Fruit fly (Drosophila melanogaster) whole organism, embryonic: ENCODE data around the gene CG2617.

ENCODE experiments used
- Aef1 ChIP-seq: fragments of 200-800 bp; sonication (Bioruptor generic); IDR thresholded peaks from 3 replicates; pipeline ENCODE4 v1.3.6; 2022; ENCODE audit warnings: missing biosample characterization, missing genetic modification characterization
- CG11085 ChIP-seq: fragments of 200-800 bp; sonication (Bioruptor generic); IDR thresholded peaks from 2 replicates; pipeline ENCODE4 v1.3.6; 2022; ENCODE audit warnings: missing biosample characterization, missing genetic modification characterization
- CG12744 ChIP-seq: fragments of 200-800 bp; sonication (Bioruptor generic); optimal IDR thresholded peaks from 2 replicates; lab custom pipeline; 2016; ENCODE audit warnings: missing biosample characterization, missing genetic modification characterization
- CG13424 ChIP-seq: fragments of 200-800 bp; sonication (Bioruptor generic); optimal IDR thresholded peaks from 2 replicates; lab custom pipeline; 2019; ENCODE audit warnings: missing biosample characterization, mild to moderate bottlenecking, missing genetic modification characterization, moderate library complexity
- CG14050 ChIP-seq: fragments of 200-800 bp; sonication (Bioruptor generic); IDR thresholded peaks from 3 replicates; pipeline ENCODE4 v1.3.6; 2022; ENCODE audit warnings: missing biosample characterization, missing genetic modification characterization
- CG1603 ChIP-seq: fragments of 200-800 bp; sonication (Bioruptor generic); optimal IDR thresholded peaks from 2 replicates; lab custom pipeline; 2019; ENCODE audit warnings: missing biosample characterization, mild to moderate bottlenecking, missing genetic modification characterization, moderate library complexity
- CG1647 ChIP-seq: fragments of 200-800 bp; sonication (Bioruptor generic); optimal IDR thresholded peaks from 3 replicates; lab custom pipeline; 2016; ENCODE audit warnings: missing biosample characterization, missing genetic modification characterization
- CG17802 ChIP-seq: fragments of 200-800 bp; sonication (Bioruptor generic); optimal IDR thresholded peaks from 2 replicates; lab custom pipeline; 2018; ENCODE audit warnings: missing biosample characterization, mild to moderate bottlenecking, missing genetic modification characterization, moderate library complexity
- CG2199 ChIP-seq: fragments of 200-800 bp; sonication (Bioruptor generic); IDR thresholded peaks from 3 replicates; pipeline ENCODE4 v1.3.6; 2022; ENCODE audit warnings: missing biosample characterization, missing genetic modification characterization
- CG2202 ChIP-seq: fragments of 200-800 bp; sonication (Bioruptor generic); optimal IDR thresholded peaks from 2 replicates; lab custom pipeline; 2018; ENCODE audit warnings: missing biosample characterization, mild to moderate bottlenecking, missing genetic modification characterization
- CG30403 ChIP-seq: fragments of 200-800 bp; sonication (Bioruptor generic); optimal IDR thresholded peaks from 3 replicates; lab custom pipeline; 2016; ENCODE audit warnings: missing biosample characterization, missing genetic modification characterization
- CG33213 ChIP-seq: fragments of 200-800 bp; sonication (Bioruptor generic); optimal IDR thresholded peaks from 3 replicates; lab custom pipeline; 2016; ENCODE audit warnings: missing biosample characterization, missing genetic modification characterization
- CG33557 ChIP-seq: fragments of 200-800 bp; sonication (Bioruptor generic); optimal IDR thresholded peaks from 2 replicates; lab custom pipeline; 2019; ENCODE audit warnings: missing biosample characterization, mild to moderate bottlenecking, missing genetic modification characterization, moderate library complexity
- CG3995 ChIP-seq: fragments of 200-800 bp; sonication (Bioruptor generic); optimal IDR thresholded peaks from 3 replicates; lab custom pipeline; 2016; ENCODE audit warnings: missing biosample characterization, missing genetic modification characterization
- CG4424 ChIP-seq: fragments of 200-800 bp; sonication (Bioruptor generic); optimal IDR thresholded peaks from 3 replicates; lab custom pipeline; 2016; ENCODE audit warnings: missing biosample characterization, missing genetic modification characterization
- CG7271 ChIP-seq: fragments of 200-800 bp; sonication (Bioruptor generic); optimal IDR thresholded peaks from 2 replicates; lab custom pipeline; 2018; ENCODE audit warnings: missing biosample characterization, mild to moderate bottlenecking, missing genetic modification characterization, moderate library complexity
- CG9876 ChIP-seq: fragments of 200-800 bp; sonication (Bioruptor generic); optimal IDR thresholded peaks from 2 replicates; lab custom pipeline; 2016; ENCODE audit warnings: missing biosample characterization, missing genetic modification characterization
- CG9932 ChIP-seq: fragments of 200-800 bp; sonication (Bioruptor generic); IDR thresholded peaks from 2 replicates; pipeline ENCODE4 v1.3.6; 2022; ENCODE audit warnings: missing biosample characterization, missing genetic modification characterization
- GATAe ChIP-seq: fragments of 200-800 bp; sonication (Bioruptor generic); conservative IDR thresholded peaks from 2 replicates; pipeline ENCODE4 v1.3.6; 2022; ENCODE audit warnings: missing biosample characterization, missing genetic modification characterization
- Myb ChIP-seq: fragments of 200-800 bp; sonication (Bioruptor generic); optimal IDR thresholded peaks from 2 replicates; lab custom pipeline; 2016; ENCODE audit warnings: missing biosample characterization, missing genetic modification characterization
- Oaz ChIP-seq: fragments of 200-800 bp; sonication (Bioruptor generic); IDR thresholded peaks from 2 replicates; pipeline ENCODE4 v1.3.6; 2022; ENCODE audit warnings: missing biosample characterization, missing genetic modification characterization
- Opbp ChIP-seq: fragments of 200-800 bp; sonication (Bioruptor generic); IDR thresholded peaks from 3 replicates; pipeline ENCODE4 v1.3.6; 2022; ENCODE audit warnings: missing biosample characterization, missing genetic modification characterization; ENCODE audit not compliant: partially characterized antibody
- Rx ChIP-seq: fragments of 200-800 bp; sonication (Bioruptor generic); IDR thresholded peaks from 2 replicates; pipeline ENCODE4 v1.3.6; 2022; ENCODE audit warnings: missing biosample characterization, missing genetic modification characterization
- Sry-δ ChIP-seq: fragments of 200-800 bp; sonication (Bioruptor generic); optimal IDR thresholded peaks from 2 replicates; lab custom pipeline; 2016; ENCODE audit warnings: missing biosample characterization, missing genetic modification characterization
- Ssrp ChIP-seq: fragments of 200-800 bp; sonication (Bioruptor generic); optimal IDR thresholded peaks from 2 replicates; lab custom pipeline; 2018; ENCODE audit warnings: missing biosample characterization, mild to moderate bottlenecking, missing genetic modification characterization, moderate library complexity
- ab ChIP-seq: fragments of 200-800 bp; sonication (Bioruptor generic); optimal IDR thresholded peaks from 2 replicates; lab custom pipeline; 2016; ENCODE audit warnings: missing biosample characterization, missing genetic modification characterization
- ara ChIP-seq: fragments of 200-800 bp; sonication (Bioruptor generic); IDR thresholded peaks from 2 replicates; pipeline ENCODE4 v1.3.6; 2022; ENCODE audit warnings: missing biosample characterization, missing genetic modification characterization
- bcd ChIP-seq: fragments of 200-800 bp; sonication (Bioruptor generic); optimal IDR thresholded peaks from 2 replicates; lab custom pipeline; 2017; ENCODE audit warnings: missing biosample characterization, mild to moderate bottlenecking, missing genetic modification characterization
- cato ChIP-seq: fragments of 200-800 bp; sonication (Bioruptor generic); optimal IDR thresholded peaks from 2 replicates; lab custom pipeline; 2016; ENCODE audit warnings: missing biosample characterization, missing genetic modification characterization, borderline replicate concordance
- cg ChIP-seq: fragments of 200-800 bp; sonication (Bioruptor generic); optimal IDR thresholded peaks from 3 replicates; lab custom pipeline; 2019; ENCODE audit warnings: missing biosample characterization, mild to moderate bottlenecking, missing genetic modification characterization, moderate library complexity
- chif ChIP-seq, 2 experiments: fragments of 200-800 bp; sonication (Bioruptor generic); optimal IDR thresholded peaks; 3 replicates each; lab custom pipeline; 2016; ENCODE audit warnings: missing biosample characterization in 2 of 2, missing genetic modification characterization in 2 of 2
- dmrt11E ChIP-seq: fragments of 200-800 bp; sonication (Bioruptor generic); optimal IDR thresholded peaks from 3 replicates; lab custom pipeline; 2018; ENCODE audit warnings: missing biosample characterization, mild to moderate bottlenecking, missing genetic modification characterization, moderate library complexity
- ems ChIP-seq: fragments of 200-800 bp; sonication (Bioruptor generic); optimal IDR thresholded peaks from 3 replicates; lab custom pipeline; 2016; ENCODE audit warnings: missing biosample characterization, missing genetic modification characterization
- esg ChIP-seq: fragments of 200-800 bp; sonication (Bioruptor generic); conservative IDR thresholded peaks from 2 replicates; pipeline ENCODE4 v1.3.6; 2022; ENCODE audit warnings: missing biosample characterization, missing genetic modification characterization
- grau ChIP-seq: fragments of 200-800 bp; optimal IDR thresholded peaks from 3 replicates; lab custom pipeline; 2019; ENCODE audit warnings: missing biosample characterization, mild to moderate bottlenecking, missing genetic modification characterization, moderate library complexity
- knrl ChIP-seq: fragments of 200-800 bp; sonication (Bioruptor generic); IDR thresholded peaks from 3 replicates; pipeline ENCODE4 v1.3.6; 2022; ENCODE audit warnings: missing biosample characterization, missing genetic modification characterization; ENCODE audit not compliant: partially characterized antibody
- lola ChIP-seq, 3 experiments: fragments of >200 bp in 2 of 3; fragments of 200-800 bp in 1 of 3; sonication (Bioruptor generic) in 1 of 3; optimal IDR thresholded peaks; 2 replicates each; lab custom pipeline; 2017 to 2019; ENCODE audit warnings: missing biosample characterization in 3 of 3, missing genetic modification characterization in 3 of 3, mild to moderate bottlenecking in 1 of 3, moderate library complexity in 1 of 3
- mam ChIP-seq: fragments of 200-800 bp; sonication (Bioruptor generic); optimal IDR thresholded peaks from 3 replicates; lab custom pipeline; 2016; ENCODE audit warnings: missing biosample characterization, missing genetic modification characterization
- mirr ChIP-seq: fragments of 200-800 bp; sonication (Bioruptor generic); optimal IDR thresholded peaks from 3 replicates; lab custom pipeline; 2018; ENCODE audit warnings: missing biosample characterization, mild to moderate bottlenecking, missing genetic modification characterization
- pan ChIP-seq, 4 experiments: fragments of >200 bp in 3 of 4; fragments of 200-800 bp in 1 of 4; sonication (Bioruptor generic) in 1 of 4; optimal IDR thresholded peaks in 3 of 4; IDR thresholded peaks in 1 of 4; 2 replicates each; pipeline versions ENCODE4 v1.3.6 to Lab custom; 2017 to 2022; ENCODE audit warnings: missing biosample characterization in 2 of 4, missing genetic modification characterization in 2 of 4, mixed read lengths in 1 of 4
- pho ChIP-seq: fragments of 200-800 bp; sonication (Bioruptor generic); optimal IDR thresholded peaks from 2 replicates; lab custom pipeline; 2016; ENCODE audit warnings: missing biosample characterization, missing genetic modification characterization
- pzg ChIP-seq: fragments of 200-800 bp; sonication (Bioruptor generic); optimal IDR thresholded peaks from 3 replicates; lab custom pipeline; 2018; ENCODE audit warnings: missing biosample characterization, mild to moderate bottlenecking, missing genetic modification characterization, moderate library complexity
- row ChIP-seq: fragments of 200-800 bp; sonication (Bioruptor generic); IDR thresholded peaks from 3 replicates; pipeline ENCODE4 v1.3.6; 2022; ENCODE audit warnings: missing biosample characterization, missing genetic modification characterization
- sens ChIP-seq: fragments of 200-800 bp; sonication (Bioruptor generic); peaks from one replicate; lab custom pipeline; 2016; ENCODE audit warnings: missing biosample characterization, missing genetic modification characterization
- seq ChIP-seq: fragments of 200-800 bp; sonication (Bioruptor generic); IDR thresholded peaks from 2 replicates; pipeline ENCODE4 v1.3.6; 2022; ENCODE audit warnings: missing biosample characterization, missing genetic modification characterization
- ssp ChIP-seq: fragments of 200-800 bp; sonication (Bioruptor generic); IDR thresholded peaks from 2 replicates; pipeline ENCODE4 v1.3.6; 2022; ENCODE audit warnings: missing biosample characterization, missing genetic modification characterization
- tgo ChIP-seq: fragments of 200-800 bp; sonication (Bioruptor generic); IDR thresholded peaks from 3 replicates; pipeline ENCODE4 v1.3.6; 2022; ENCODE audit warnings: missing biosample characterization, missing genetic modification characterization
- trh ChIP-seq: fragments of 200-800 bp; sonication (Bioruptor generic); optimal IDR thresholded peaks from 2 replicates; lab custom pipeline; 2016; ENCODE audit warnings: missing biosample characterization, missing genetic modification characterization
- ttk ChIP-seq: fragments of 200-800 bp; sonication (Bioruptor generic); IDR thresholded peaks from 2 replicates; pipeline ENCODE4 v2.1.2; 2022; ENCODE audit warnings: missing biosample characterization, missing genetic modification characterization
- zfh2 ChIP-seq: fragments of 200-800 bp; sonication (Bioruptor generic); optimal IDR thresholded peaks from 2 replicates; lab custom pipeline; 2016; ENCODE audit warnings: missing biosample characterization, missing genetic modification characterization

The CG2617 gene

DNA sequence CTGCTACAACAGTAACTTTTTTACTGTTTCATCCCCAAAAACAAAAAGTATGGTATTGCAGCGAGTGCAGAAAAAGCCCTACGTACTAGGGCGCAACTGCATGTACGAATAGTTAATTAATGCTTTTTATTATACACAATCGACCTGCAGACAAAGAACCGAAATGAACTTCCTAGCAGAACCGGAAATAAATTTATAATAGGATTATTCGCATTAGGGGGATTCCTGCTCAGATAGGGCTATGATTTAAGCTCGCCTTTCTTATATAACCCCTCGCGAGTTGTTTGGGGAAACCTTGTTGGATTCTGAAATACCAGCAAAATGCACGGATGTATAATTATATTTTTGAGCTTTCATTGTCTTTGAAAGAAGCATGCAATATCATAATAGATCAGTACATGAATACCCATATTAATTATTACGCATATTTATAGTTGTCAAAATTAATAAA, 495 bp upstream of the CG2617 start, which contains the start of gene Cen (continued):
- TF ChIP-seq Ssrp (peak; percentile 14), pzg (peak; percentile 18), Sry-δ (GFP tag; lab: Kevin White, UChicago) (peak; percentile 10), CG33557 (GFP tag; lab: Kevin White, UChicago) (no peak), mirr (GFP tag; lab: Kevin White, UChicago) (no peak), sens (GFP tag; lab: Kevin White, UChicago) (peak; percentile 93), CG4424 (GFP tag; lab: Kevin White, UChicago) (no peak), Rx (GFP tag; lab: Robert Waterston, UW) (no peak), pho (GFP tag; lab: Kevin White, UChicago) (peak; percentile 25), CG2199 (no peak), mam (GFP tag; lab: Kevin White, UChicago) (peak; percentile 5), CG1603 (tag; lab: Kevin White, UChicago) (peak; percentile 75), grau (tag; lab: Kevin White, UChicago) (no peak), knrl (GFP tag; lab: Robert Waterston, UW) (no peak), CG30403 (GFP tag; lab: Kevin White, UChicago) (peak; percentile 50), Opbp (GFP tag; lab: Robert Waterston, UW) (no peak), ttk (GFP tag; lab: Robert Waterston, UW) (peak; percentile 32; the same call in 1 of the 2 replicates), CG9876 (GFP tag; lab: Kevin White, UChicago) (no peak), dmrt11E (tag; lab: Kevin White, UChicago) (peak; percentile 40), lola (GFP tag; optimal IDR thresholded peaks at IDR 0.05; lab: Kevin White, UChicago) (no peak), ssp (GFP tag; lab: Robert Waterston, UW) (peak; percentile 36; the same call in 1 of the 2 replicates), tgo (GFP tag; lab: Robert Waterston, UW) (0 out of 3 replicates have a peak, but pooled peaks have one; percentile 34), zfh2 (peak; percentile 41), bcd (peak; percentile 39), CG33213 (peak; percentile 18), ara (no peak), row (GFP tag; lab: Robert Waterston, UW) (peak; percentile 66; the same call in 2 of the 3 replicates), CG7271 (peak; percentile 1), GATAe (GFP tag; lab: Robert Waterston, UW) (no peak), Myb (GFP tag; lab: Kevin White, UChicago) (peak; percentile 16), trh (GFP tag; lab: Kevin White, UChicago) (no peak), cato (GFP tag; lab: Kevin White, UChicago) (peak; percentile 13), Aef1 (peak; percentile 45; the same call in 1 of the 3 replicates), ems (GFP tag; lab: Kevin White, UChicago) (peak; percentile 2), cg (GFP tag; lab: Kevin White, UChicago) (no peak), CG1647 (GFP tag; lab: Kevin White, UChicago) (peak; percentile 15), CG2202 (tag; lab: Kevin White, UChicago) (no peak), ab (GFP tag; lab: Kevin White, UChicago) (no peak), pan (optimal IDR thresholded peaks at IDR 0.05; lab: Kevin White, UChicago) (no peak), pan (GFP tag; optimal IDR thresholded peaks at IDR 0.05 in 1 of 2, IDR thresholded peaks at IDR 0.05 in 1 of 2) (peak in 1 of 2 experiments; percentile 5), CG13424 (tag; lab: Kevin White, UChicago) (peak; percentile 23), CG3995 (GFP tag; lab: Kevin White, UChicago) (peak; percentile 67), seq (GFP tag; lab: Robert Waterston, UW) (peak; percentile 12; the same call in 1 of the 2 replicates), CG17802 (tag; lab: Kevin White, UChicago) (no peak), CG14050 (GFP tag; lab: Robert Waterston, UW) (0 out of 3 replicates have a peak, but pooled peaks have one; percentile 34), Oaz (no peak; the same call in 1 of the 2 replicates), chif (GFP tag; optimal IDR thresholded peaks at IDR 0.05; lab: Kevin White, UChicago) (peak in 1 of 2 experiments; percentile 7), CG11085 (GFP tag; lab: Robert Waterston, UW) (no peak), CG9932 (GFP tag; lab: Robert Waterston, UW) (peak; percentile 51; the same call in 1 of the 2 replicates), esg (GFP tag; lab: Robert Waterston, UW) (0 out of 2 replicates have a peak, but pooled peaks have one; percentile 15), CG12744 (no peak)
